Worm (Caenorhabditis elegans) whole organism, late embryonic: ENCODE measurements around the gene srx-111.

Experiments
- ama-1 ChIP-seq: fragments of 150-350 bp; optimal IDR thresholded peaks from 2 replicates; lab custom pipeline; 2014
- dve-1 ChIP-seq: sonication (generic microtip); optimal IDR thresholded peaks from 2 replicates; lab custom pipeline; 2017; ENCODE audit warnings: antibody characterized with exemption, mild to moderate bottlenecking, missing genetic modification characterization, missing compliant biosample characterization
- nhr-11 ChIP-seq: fragments of 150-350 bp; optimal IDR thresholded peaks from 2 replicates; lab custom pipeline; 2014; ENCODE audit warnings: missing biosample characterization, missing genetic modification characterization
- odd-2 ChIP-seq: sonication (generic microtip); optimal IDR thresholded peaks from 2 replicates; lab custom pipeline; 2017; ENCODE audit warnings: antibody characterized with exemption, mild to moderate bottlenecking, missing genetic modification characterization, missing compliant biosample characterization
- rnt-1 ChIP-seq: sonication (generic microtip); optimal IDR thresholded peaks from 2 replicates; lab custom pipeline; 2016; ENCODE audit warnings: missing genetic modification characterization, missing compliant biosample characterization
- sox-4 ChIP-seq: sonication (generic microtip); optimal IDR thresholded peaks from 2 replicates; lab custom pipeline; 2017; ENCODE audit warnings: mild to moderate bottlenecking, missing genetic modification characterization, inconsistent platforms, missing compliant biosample characterization
- tbx-2 ChIP-seq: sonication (generic microtip); optimal IDR thresholded peaks from 2 replicates; lab custom pipeline; 2016; ENCODE audit warnings: missing genetic modification characterization, missing compliant biosample characterization

DNA sequence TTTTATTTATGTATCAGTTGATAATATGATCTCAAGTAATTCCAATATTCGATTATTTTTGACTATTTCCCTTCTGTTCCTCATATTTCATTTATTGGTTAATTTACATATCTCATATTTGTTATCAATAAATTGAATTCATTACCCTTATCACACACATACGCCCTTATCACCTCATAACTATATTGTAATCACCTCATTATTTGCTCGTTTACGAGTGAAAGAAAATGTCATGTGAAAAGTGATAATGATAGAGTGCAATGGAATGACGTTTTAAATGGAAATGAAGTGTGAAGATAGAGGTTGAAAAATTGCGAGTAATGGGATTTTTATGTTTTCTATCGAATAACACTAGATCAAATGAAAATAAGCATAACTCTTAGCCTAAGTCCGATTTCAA lies 28.9 kb downstream of the srx-111 start:
- TF ChIP-seq ama-1 (lab: Kevin White, UChicago) (no peak), tbx-2 (no peak), odd-2 (no peak), sox-4 (tag; lab: Kevin White, UChicago) (no peak), nhr-11 (no peak), rnt-1 (tag; lab: Kevin White, UChicago) (no peak), dve-1 (tag; lab: Kevin White, UChicago) (no peak)
